Worm (Caenorhabditis elegans): Measurements from ENCODE around the gene srbc-55.

DNA sequence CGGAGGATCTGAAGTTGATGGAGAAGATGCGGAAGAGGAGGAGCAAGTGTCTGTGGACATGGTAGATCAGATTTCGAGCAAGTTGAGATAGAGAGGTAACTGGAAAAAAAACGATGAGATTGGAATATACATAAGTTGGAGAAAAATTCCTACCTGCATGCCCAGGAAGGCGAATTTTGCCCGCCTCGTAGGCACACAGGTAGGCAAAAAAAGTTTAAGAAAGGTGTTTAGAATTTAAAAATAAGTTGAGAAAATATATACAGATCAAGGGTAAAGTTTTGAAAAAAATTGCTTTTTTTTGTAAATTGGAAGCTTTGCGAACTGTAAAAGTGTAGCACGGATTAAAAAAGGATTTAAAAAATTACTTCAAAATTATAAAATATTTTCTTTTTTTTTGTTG is 49.7 kb upstream of the srbc-55 start, which contains the start of gene nhr-84:
- TF ChIP-seq aly-2 (tag; optimal IDR thresholded peaks at IDR 0.05) (no peak), fkh-10 (GFP tag; optimal IDR thresholded peaks at IDR 0.05) (no peak), tbx-2 (tag; optimal IDR thresholded peaks at IDR 0.05) (no peak), nhr-11 (tag; optimal IDR thresholded peaks at IDR 0.05) (no peak), mab-9 (GFP tag; IDR thresholded peaks at IDR 0.05) (no peak)
